Fruit fly (Drosophila melanogaster): ENCODE results near the gene Parp1.

Gene Parp1

dm6 chr3R:3586937-3587336 is at the start of gene Parp1:
Gene Parp1, minus strand, starts transcription at chr3R:3587054.
- no peak for TF ChIP-seq CG8478 (optimal IDR thresholded peaks at IDR 0.05)
- TF ChIP-seq CTCF (optimal IDR thresholded peaks at IDR 0.05) = no peak

dm6 chr3R:3622867-3623266 is 36.0 kb upstream of the Parp1 start, which contains the start of gene Alg-2:
Gene Alg-2, plus strand, starts transcription at chr3R:3623143.
- no peak for TF ChIP-seq CTCF (optimal IDR thresholded peaks at IDR 0.05)
- TF ChIP-seq CG8478 (optimal IDR thresholded peaks at IDR 0.05) = no peak

dm6 chr3R:3620599-3621380 is 33.9 kb upstream of the Parp1 start:
- no peak for TF ChIP-seq CTCF (optimal IDR thresholded peaks at IDR 0.05)
- TF ChIP-seq CG8478 (optimal IDR thresholded peaks at IDR 0.05) = no peak

- TF ChIP-seq CG8478 (optimal IDR thresholded peaks at IDR 0.05) (no peak), CTCF (optimal IDR thresholded peaks at IDR 0.05) (no peak)
Measured at dm6 chr3R:3589672-3590071, 2.8 kb upstream of the Parp1 start.

Measured in S2 (cell line).